Fruit fly (Drosophila melanogaster): Measurements from ENCODE around the gene CG34169.

CG34169 gene

DNA sequence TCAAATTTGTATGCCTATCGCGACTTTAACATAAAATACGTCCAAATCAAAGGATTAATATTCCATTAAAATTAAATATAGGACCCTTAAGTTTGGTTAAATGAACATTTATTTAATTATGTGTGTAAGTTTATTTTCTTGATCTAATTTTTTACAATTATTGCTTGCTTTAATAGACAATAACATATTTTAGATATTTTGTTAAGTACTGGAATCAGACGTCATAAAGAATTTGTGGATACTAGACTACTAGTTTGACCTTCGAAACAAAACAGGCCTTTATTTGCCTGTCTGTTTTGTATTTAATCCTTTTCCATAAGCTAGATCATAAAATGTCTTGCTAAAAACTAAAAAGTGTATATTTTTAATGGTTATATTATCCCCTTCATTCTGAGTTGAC, at the start of gene CG34169:
Gene CG34169, plus strand, starts transcription at position 301 of the 400 bp plus-strand sequence.
- no peak for TF ChIP-seq CG14711 (tag; optimal IDR thresholded peaks at IDR 0.05)
- TF ChIP-seq Mnt (GFP tag; optimal IDR thresholded peaks at IDR 0.05): no peak
- TF ChIP-seq CG33017 (tag; optimal IDR thresholded peaks at IDR 0.05): no peak
- no peak for TF ChIP-seq CG12768 (GFP tag; optimal IDR thresholded peaks at IDR 0.05)
- no peak for TF ChIP-seq cnc (optimal IDR thresholded peaks at IDR 0.05)
- TF ChIP-seq Crg-1 (GFP tag; optimal IDR thresholded peaks at IDR 0.05): no peak
- no peak for TF ChIP-seq bab1 (GFP tag; optimal IDR thresholded peaks at IDR 0.05)
- no peak for TF ChIP-seq CG1620 (GFP tag; optimal IDR thresholded peaks at IDR 0.05)
- TF ChIP-seq ovo (GFP tag; optimal IDR thresholded peaks at IDR 0.05): no peak
- TF ChIP-seq CG11617 (GFP tag; optimal IDR thresholded peaks at IDR 0.05): no peak
- no peak for TF ChIP-seq toe (GFP tag; optimal IDR thresholded peaks at IDR 0.05)
- TF ChIP-seq CG5204 (GFP tag; optimal IDR thresholded peaks at IDR 0.05): no peak
- TF ChIP-seq CG7101 (tag; optimal IDR thresholded peaks at IDR 0.05): no peak
- TF ChIP-seq Clk (GFP tag; optimal IDR thresholded peaks at IDR 0.05): no peak
- no peak for TF ChIP-seq tj (GFP tag; optimal IDR thresholded peaks at IDR 0.05)
- no peak for TF ChIP-seq cic (GFP tag; optimal IDR thresholded peaks at IDR 0.05)
- TF ChIP-seq Hr96 (GFP tag; optimal IDR thresholded peaks at IDR 0.05): no peak
- TF ChIP-seq kay (GFP tag; ENCODE audit: borderline replicate concordance): no peak
- no peak for TF ChIP-seq pad (GFP tag; optimal IDR thresholded peaks at IDR 0.05)
- TF ChIP-seq CG7045 (GFP tag; optimal IDR thresholded peaks at IDR 0.05): no peak

DNA sequence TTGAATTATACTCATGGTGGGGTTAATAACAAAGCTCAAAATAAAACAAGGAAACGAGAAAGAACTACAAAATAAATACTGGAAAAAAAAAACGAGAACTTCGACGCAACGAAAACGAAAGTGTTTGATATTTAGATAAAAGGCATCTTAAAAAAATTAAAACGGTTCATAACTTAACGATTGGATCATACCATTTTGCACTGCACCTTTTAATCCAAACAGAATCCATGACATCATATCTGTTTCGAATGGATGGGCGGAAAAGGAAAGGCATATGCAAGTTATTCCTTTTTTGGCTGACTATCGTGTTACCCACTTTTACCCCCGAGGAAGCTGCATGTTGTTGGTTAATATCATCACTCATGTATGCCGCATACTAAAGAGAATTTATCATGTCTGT, 47.4 kb upstream of the CG34169 start, which contains the start of gene CG31784:
Gene CG31784, minus strand, starts transcription at position 101 of the 400 bp plus-strand sequence.
- TF ChIP-seq cic (GFP tag; optimal IDR thresholded peaks at IDR 0.05): no peak
- TF ChIP-seq CG5204 (GFP tag; optimal IDR thresholded peaks at IDR 0.05): no peak
- TF ChIP-seq pad (GFP tag; optimal IDR thresholded peaks at IDR 0.05): no peak
- no peak for TF ChIP-seq CG12768 (GFP tag; optimal IDR thresholded peaks at IDR 0.05)
- TF ChIP-seq CG14711 (tag; optimal IDR thresholded peaks at IDR 0.05): no peak
- no peak for TF ChIP-seq CG1620 (GFP tag; optimal IDR thresholded peaks at IDR 0.05)
- TF ChIP-seq Mnt (GFP tag; optimal IDR thresholded peaks at IDR 0.05): no peak
- TF ChIP-seq tj (GFP tag; optimal IDR thresholded peaks at IDR 0.05): no peak
- TF ChIP-seq cnc (optimal IDR thresholded peaks at IDR 0.05): no peak
- TF ChIP-seq ovo (GFP tag; optimal IDR thresholded peaks at IDR 0.05): no peak
- no peak for TF ChIP-seq Hr96 (GFP tag; optimal IDR thresholded peaks at IDR 0.05)
- no peak for TF ChIP-seq CG7101 (tag; optimal IDR thresholded peaks at IDR 0.05)
- TF ChIP-seq Crg-1 (GFP tag; optimal IDR thresholded peaks at IDR 0.05): no peak
- TF ChIP-seq Clk (GFP tag; optimal IDR thresholded peaks at IDR 0.05): no peak
- TF ChIP-seq CG7045 (GFP tag; optimal IDR thresholded peaks at IDR 0.05): no peak

- TF ChIP-seq CG14711 (tag; optimal IDR thresholded peaks at IDR 0.05): no peak
- no peak for TF ChIP-seq Hr96 (GFP tag; optimal IDR thresholded peaks at IDR 0.05)
- no peak for TF ChIP-seq pad (GFP tag; optimal IDR thresholded peaks at IDR 0.05)
- no peak for TF ChIP-seq bab1 (GFP tag; optimal IDR thresholded peaks at IDR 0.05)
Measured at dm6 chr2L:17130795-17131194, 42.5 kb upstream of the CG34169 start, which contains the start of the genes CG34106 and beat-IIIa. Gene CG34106, plus strand, starts transcription at chr2L:17131024. Gene beat-IIIa, plus strand, starts transcription at chr2L:17131024.

DNA sequence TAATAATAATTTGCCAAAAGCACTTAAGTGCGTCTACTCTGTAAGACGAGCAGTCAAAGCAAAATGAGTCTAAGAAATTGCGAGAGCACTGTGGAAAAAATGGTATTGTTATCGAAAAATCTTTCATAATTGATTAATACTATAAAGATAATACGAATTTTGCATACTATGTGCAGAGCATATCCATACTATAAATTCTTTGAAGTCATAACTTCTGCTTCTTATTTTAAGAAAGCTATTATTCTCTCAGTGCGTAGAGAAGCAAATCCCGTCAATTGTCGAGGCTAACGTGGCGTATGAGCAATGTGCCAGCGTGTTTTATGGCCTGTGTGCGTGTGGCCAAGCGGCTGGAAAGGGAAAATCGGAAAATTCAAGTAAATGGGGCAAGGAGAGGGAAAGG, 13.6 kb upstream of the CG34169 start:
- no peak for TF ChIP-seq toe (GFP tag; optimal IDR thresholded peaks at IDR 0.05)
- no peak for TF ChIP-seq Hr96 (GFP tag; optimal IDR thresholded peaks at IDR 0.05)
- no peak for TF ChIP-seq cic (GFP tag; optimal IDR thresholded peaks at IDR 0.05)
- TF ChIP-seq CG7045 (GFP tag; optimal IDR thresholded peaks at IDR 0.05): no peak

DNA sequence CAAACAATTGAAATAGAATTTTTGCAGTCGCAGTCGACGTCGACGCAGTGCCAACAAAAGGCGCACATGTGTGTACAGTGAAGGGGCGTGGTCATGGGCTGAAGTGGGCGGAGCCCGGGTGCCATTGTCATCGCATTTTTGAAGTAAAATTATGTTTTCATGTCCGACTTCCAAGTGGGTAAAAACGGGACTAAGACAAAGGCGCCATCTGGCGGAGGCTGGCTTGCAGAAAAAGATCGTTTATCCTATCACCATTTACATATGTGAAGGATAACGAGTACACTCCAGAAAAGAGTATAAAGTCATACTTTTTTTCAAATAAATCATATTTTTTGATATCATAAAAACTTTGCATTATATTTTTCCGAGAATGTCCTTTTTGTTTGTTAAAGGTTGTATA, 9.9 kb upstream of the CG34169 start:
- no peak for TF ChIP-seq CG12768 (GFP tag; optimal IDR thresholded peaks at IDR 0.05)
- TF ChIP-seq CG7045 (GFP tag; optimal IDR thresholded peaks at IDR 0.05): no peak
- no peak for TF ChIP-seq Hr96 (GFP tag; optimal IDR thresholded peaks at IDR 0.05)
- no peak for TF ChIP-seq ovo (GFP tag; optimal IDR thresholded peaks at IDR 0.05)
- TF ChIP-seq Clk (GFP tag; optimal IDR thresholded peaks at IDR 0.05): no peak
- TF ChIP-seq Mnt (GFP tag; optimal IDR thresholded peaks at IDR 0.05): no peak
- no peak for TF ChIP-seq cnc (optimal IDR thresholded peaks at IDR 0.05)

DNA sequence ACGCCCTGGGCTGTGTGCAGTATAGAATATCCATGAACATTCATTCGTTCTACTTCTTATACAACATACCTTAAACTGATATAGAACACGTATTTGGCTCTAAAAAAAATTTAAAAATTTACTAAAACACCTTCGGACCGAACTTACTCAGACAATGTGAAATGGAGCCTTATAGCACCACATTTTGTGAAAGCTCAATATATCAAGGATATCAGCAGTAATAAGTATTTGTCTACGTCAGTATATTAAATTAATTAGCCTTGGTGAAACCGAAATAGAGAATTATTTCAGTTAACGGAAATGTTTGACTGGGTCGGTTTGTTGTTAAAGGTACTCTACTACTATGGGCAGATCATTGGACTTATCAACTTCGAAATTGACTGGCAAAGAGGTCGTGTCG, 3.0 kb downstream of the CG34169 start, which contains the start of gene Gr36a:
Gene Gr36a, plus strand, starts transcription at position 301 of the 400 bp plus-strand sequence.
- TF ChIP-seq CG12768 (GFP tag; optimal IDR thresholded peaks at IDR 0.05) (no peak), Clk (GFP tag; optimal IDR thresholded peaks at IDR 0.05) (no peak), bab1 (GFP tag; optimal IDR thresholded peaks at IDR 0.05) (no peak), CG5204 (GFP tag; optimal IDR thresholded peaks at IDR 0.05) (no peak), CG11617 (GFP tag; optimal IDR thresholded peaks at IDR 0.05) (no peak), Crg-1 (GFP tag; optimal IDR thresholded peaks at IDR 0.05) (no peak), toe (GFP tag; optimal IDR thresholded peaks at IDR 0.05) (no peak)

DNA sequence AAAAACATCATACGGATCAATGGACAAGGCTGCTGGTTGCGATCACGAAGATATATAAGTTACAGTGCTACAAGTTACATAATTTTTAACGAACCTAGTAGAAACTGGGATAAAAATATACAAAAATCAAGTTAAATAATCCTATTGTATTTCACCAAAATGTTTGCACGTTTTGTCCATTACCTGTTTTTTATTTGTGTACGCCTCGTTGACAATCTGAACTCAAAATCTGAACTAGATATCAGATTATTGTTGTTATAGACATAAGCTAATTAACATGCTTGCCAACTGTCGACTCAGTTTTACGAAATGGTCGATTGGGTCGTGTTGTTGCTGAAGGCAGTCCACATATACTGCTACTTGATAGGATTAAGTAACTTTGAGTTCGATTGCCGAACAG, 5.2 kb downstream of the CG34169 start, which contains the start of gene Gr36b:
Gene Gr36b, plus strand, starts transcription at position 301 of the 400 bp plus-strand sequence.
- TF ChIP-seq CG1620 (GFP tag; optimal IDR thresholded peaks at IDR 0.05) (no peak), kay (GFP tag; ENCODE audit: borderline replicate concordance) (no peak), tj (GFP tag; optimal IDR thresholded peaks at IDR 0.05) (no peak), pad (GFP tag; optimal IDR thresholded peaks at IDR 0.05) (no peak), ovo (GFP tag; optimal IDR thresholded peaks at IDR 0.05) (no peak), Mnt (GFP tag; optimal IDR thresholded peaks at IDR 0.05) (no peak), Clk (GFP tag; optimal IDR thresholded peaks at IDR 0.05) (no peak), bab1 (GFP tag; optimal IDR thresholded peaks at IDR 0.05) (no peak), cic (GFP tag; optimal IDR thresholded peaks at IDR 0.05) (no peak), cnc (optimal IDR thresholded peaks at IDR 0.05) (no peak), Hr96 (GFP tag; optimal IDR thresholded peaks at IDR 0.05) (no peak), CG5204 (GFP tag; optimal IDR thresholded peaks at IDR 0.05) (no peak), CG7045 (GFP tag; optimal IDR thresholded peaks at IDR 0.05) (no peak), Crg-1 (GFP tag; optimal IDR thresholded peaks at IDR 0.05) (no peak)

All from whole organism, adult.